Fruit fly (Drosophila melanogaster): ENCODE results near the gene rsh.

rsh gene

DNA sequence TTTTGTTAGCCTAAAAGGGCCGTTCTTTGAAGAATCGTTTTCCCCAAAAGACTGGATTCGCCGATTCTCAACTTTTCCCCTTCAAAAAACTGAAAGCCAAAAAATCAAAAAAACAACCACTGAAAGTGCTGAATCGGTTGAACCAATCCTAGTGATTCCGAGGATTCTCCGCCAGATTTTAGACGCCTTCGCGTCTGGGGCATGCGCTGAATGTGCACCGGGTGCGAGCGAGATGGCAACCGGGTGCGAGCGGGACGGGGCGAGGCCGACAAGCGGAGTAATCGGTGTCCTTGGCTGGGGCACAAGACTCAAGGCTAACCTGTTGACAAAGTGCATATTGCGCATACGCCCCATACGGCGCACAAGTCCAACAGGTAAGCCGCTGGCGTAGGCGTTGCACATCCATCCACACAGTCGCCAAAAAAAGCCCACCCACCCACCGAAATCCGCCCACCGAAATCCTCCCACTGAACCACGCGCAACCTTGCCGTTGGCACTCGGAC lies 1.4 kb upstream of the rsh start:
- no peak for TF ChIP-seq psq (optimal IDR thresholded peaks at IDR 0.05)
- TF ChIP-seq pan (optimal IDR thresholded peaks at IDR 0.05): no peak
- no peak for TF ChIP-seq EcR (GFP tag; optimal IDR thresholded peaks at IDR 0.05)
- TF ChIP-seq CG8478 (optimal IDR thresholded peaks at IDR 0.05): no peak
- no peak for TF ChIP-seq usp (GFP tag; optimal IDR thresholded peaks at IDR 0.05)
- no peak for TF ChIP-seq Dll (optimal IDR thresholded peaks at IDR 0.05)

dm6 chrX:13004779-13005178 lies 16.4 kb downstream of the rsh start, which contains the start of gene CG15719:
CG15719 (minus strand) TSS chrX:13004879.
- TF ChIP-seq CG8478 (optimal IDR thresholded peaks at IDR 0.05): no peak
- TF ChIP-seq psq (optimal IDR thresholded peaks at IDR 0.05): no peak
- no peak for TF ChIP-seq usp (GFP tag; optimal IDR thresholded peaks at IDR 0.05)
- no peak for TF ChIP-seq EcR (GFP tag; optimal IDR thresholded peaks at IDR 0.05)
- TF ChIP-seq Dll (optimal IDR thresholded peaks at IDR 0.05): no peak
- no peak for TF ChIP-seq pan (optimal IDR thresholded peaks at IDR 0.05)

- no peak for TF ChIP-seq EcR (GFP tag; optimal IDR thresholded peaks at IDR 0.05)
- no peak for TF ChIP-seq CG8478 (optimal IDR thresholded peaks at IDR 0.05)
- no peak for TF ChIP-seq pan (optimal IDR thresholded peaks at IDR 0.05)
- no peak for TF ChIP-seq Dll (optimal IDR thresholded peaks at IDR 0.05)
- TF ChIP-seq psq (optimal IDR thresholded peaks at IDR 0.05): no peak
- no peak for TF ChIP-seq usp (GFP tag; optimal IDR thresholded peaks at IDR 0.05)
Observed at dm6 chrX:13012289-13012688, 23.9 kb downstream of the rsh start.

dm6 chrX:13021898-13022297 lies 33.5 kb downstream of the rsh start, which contains the start of gene CG2209:
CG2209 (plus strand) TSS chrX:13022198.
- TF ChIP-seq EcR (GFP tag; optimal IDR thresholded peaks at IDR 0.05): no peak
- TF ChIP-seq CG8478 (optimal IDR thresholded peaks at IDR 0.05): no peak
- TF ChIP-seq usp (GFP tag; optimal IDR thresholded peaks at IDR 0.05): no peak
- no peak for TF ChIP-seq psq (optimal IDR thresholded peaks at IDR 0.05)
- TF ChIP-seq pan (optimal IDR thresholded peaks at IDR 0.05): no peak
- TF ChIP-seq Dll (optimal IDR thresholded peaks at IDR 0.05): no peak

DNA sequence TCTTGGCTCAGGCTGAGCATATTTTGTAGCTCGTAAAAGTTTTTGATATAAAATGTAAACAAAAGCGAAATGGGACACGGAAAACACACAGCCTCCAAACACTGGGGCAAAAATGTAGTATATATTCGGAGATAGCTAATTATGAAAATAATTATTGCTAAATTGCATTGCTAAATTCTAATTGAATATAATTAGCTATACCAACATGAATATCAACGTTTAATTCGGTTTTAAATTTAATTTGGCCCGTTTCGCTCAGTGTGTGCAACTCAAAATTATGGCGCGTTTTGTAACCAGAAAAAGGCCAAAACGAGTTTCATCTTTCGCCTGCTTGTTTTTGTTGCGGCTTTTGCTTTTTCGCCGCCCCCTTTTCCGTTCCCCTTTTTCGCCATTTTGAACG lies 35.4 kb downstream of the rsh start:
- TF ChIP-seq EcR (GFP tag; optimal IDR thresholded peaks at IDR 0.05) (no peak), CG8478 (optimal IDR thresholded peaks at IDR 0.05) (no peak), pan (optimal IDR thresholded peaks at IDR 0.05) (no peak), usp (GFP tag; optimal IDR thresholded peaks at IDR 0.05) (no peak), psq (optimal IDR thresholded peaks at IDR 0.05) (no peak)

DNA sequence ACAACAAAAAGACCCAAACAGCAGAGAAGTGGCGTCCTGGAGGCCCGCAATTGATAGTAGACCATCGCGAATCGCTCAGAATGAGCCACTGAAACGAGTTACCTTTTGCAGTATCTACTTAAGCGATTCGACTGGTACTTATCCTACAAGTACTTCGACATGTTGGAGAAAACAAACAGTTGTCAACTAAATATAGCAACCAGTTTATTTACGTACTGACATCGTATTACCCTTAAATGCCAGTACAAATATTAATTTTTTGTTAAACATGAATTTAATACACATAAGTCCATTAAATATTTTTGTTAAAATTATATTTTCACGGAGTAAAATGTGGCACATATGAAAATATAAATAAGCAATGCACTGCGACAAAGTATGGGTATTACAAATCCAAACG lies 66.8 kb downstream of the rsh start, which contains the start of gene CG12715:
TSS of gene CG12715 (minus strand) at position 101 of the 400 bp plus-strand sequence.
- no peak for TF ChIP-seq pan (optimal IDR thresholded peaks at IDR 0.05)
- no peak for TF ChIP-seq EcR (GFP tag; optimal IDR thresholded peaks at IDR 0.05)
- TF ChIP-seq psq (optimal IDR thresholded peaks at IDR 0.05): no peak
- TF ChIP-seq usp (GFP tag; optimal IDR thresholded peaks at IDR 0.05): no peak
- TF ChIP-seq CG8478 (optimal IDR thresholded peaks at IDR 0.05): no peak
- no peak for TF ChIP-seq Dll (optimal IDR thresholded peaks at IDR 0.05)

DNA sequence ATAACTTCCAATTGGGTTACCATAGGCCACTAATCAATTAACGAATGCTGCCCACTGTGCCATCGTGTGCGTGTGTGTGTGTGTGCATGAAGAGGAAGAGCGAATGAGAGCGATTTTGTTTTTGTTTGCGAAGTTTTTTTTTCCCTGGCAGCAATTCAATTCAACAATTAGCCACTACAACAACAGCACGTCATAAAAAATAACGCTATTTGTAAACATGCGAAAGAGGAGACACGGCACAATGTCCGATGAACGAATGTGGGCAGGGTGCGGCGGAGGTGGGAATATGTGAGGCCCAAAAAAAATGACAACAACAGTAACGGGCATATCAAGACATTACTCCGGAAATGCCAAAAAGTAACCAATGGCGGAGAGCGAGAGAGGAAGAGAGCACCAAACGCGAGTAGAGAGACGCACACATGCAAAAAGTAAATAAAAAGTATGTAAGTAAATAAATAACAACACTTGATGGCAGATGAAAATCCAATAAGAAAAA lies 99.0 kb downstream of the rsh start:
- TF ChIP-seq pan (optimal IDR thresholded peaks at IDR 0.05) (no peak), Dll (optimal IDR thresholded peaks at IDR 0.05) (peak; percentile 15)

dm6 chrX:13088025-13088805 lies 99.8 kb downstream of the rsh start:
- TF ChIP-seq psq (optimal IDR thresholded peaks at IDR 0.05): no peak
- TF ChIP-seq usp (GFP tag; optimal IDR thresholded peaks at IDR 0.05): no peak
- TF ChIP-seq CG8478 (optimal IDR thresholded peaks at IDR 0.05): no peak

- no peak for TF ChIP-seq pan (optimal IDR thresholded peaks at IDR 0.05)
- no peak for TF ChIP-seq Dll (optimal IDR thresholded peaks at IDR 0.05)
- TF ChIP-seq usp (GFP tag; optimal IDR thresholded peaks at IDR 0.05): no peak
- TF ChIP-seq EcR (GFP tag; optimal IDR thresholded peaks at IDR 0.05): no peak
- TF ChIP-seq CG8478 (optimal IDR thresholded peaks at IDR 0.05): no peak
- TF ChIP-seq psq (optimal IDR thresholded peaks at IDR 0.05): no peak
Observed at dm6 chrX:13089375-13089774, 101.0 kb downstream of the rsh start.

dm6 chrX:13089920-13090655 lies 101.7 kb downstream of the rsh start, which contains the start of gene hep:
hep (minus strand) TSS chrX:13090434.
- no peak for TF ChIP-seq usp (GFP tag; optimal IDR thresholded peaks at IDR 0.05)
- no peak for TF ChIP-seq psq (optimal IDR thresholded peaks at IDR 0.05)
- TF ChIP-seq pan (optimal IDR thresholded peaks at IDR 0.05): no peak
- TF ChIP-seq Dll (optimal IDR thresholded peaks at IDR 0.05): peak; percentile 45
- TF ChIP-seq EcR (GFP tag; optimal IDR thresholded peaks at IDR 0.05): no peak
- TF ChIP-seq CG8478 (optimal IDR thresholded peaks at IDR 0.05): peak; percentile 66

DNA sequence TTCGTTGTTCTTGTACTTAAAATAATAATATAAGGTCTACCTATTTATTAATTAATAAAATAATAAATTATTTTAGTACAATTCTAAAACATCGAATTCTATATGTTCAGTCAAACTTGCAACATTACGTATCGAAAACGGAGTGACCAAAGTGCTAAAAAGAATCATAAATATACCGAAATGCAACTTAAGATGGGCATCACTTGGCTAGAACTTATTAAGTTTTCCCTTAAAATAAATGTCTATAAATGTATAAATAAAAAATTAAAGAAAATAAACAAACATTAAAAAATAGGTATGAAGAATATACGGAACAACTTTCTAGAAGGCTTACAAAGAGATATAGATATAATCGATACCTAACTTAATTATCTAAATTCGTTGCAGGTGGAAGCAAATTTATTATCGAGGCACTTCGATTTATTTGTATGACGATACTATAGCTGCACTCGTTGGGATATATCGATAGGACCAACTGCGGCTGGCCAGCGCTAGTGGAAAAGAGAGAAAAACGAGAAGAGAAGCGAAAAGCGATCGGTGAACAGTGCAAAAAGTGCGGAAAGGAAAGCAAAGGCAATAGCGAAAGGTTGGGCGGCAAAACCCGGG lies 102.3 kb downstream of the rsh start, which contains the start of gene lic:
TSS of gene lic (plus strand) at position 490 of the 606 bp plus-strand sequence.
- TF ChIP-seq pan (optimal IDR thresholded peaks at IDR 0.05): no peak
- no peak for TF ChIP-seq Dll (optimal IDR thresholded peaks at IDR 0.05)
- TF ChIP-seq CG8478 (optimal IDR thresholded peaks at IDR 0.05): no peak
- TF ChIP-seq EcR (GFP tag; optimal IDR thresholded peaks at IDR 0.05): no peak
- TF ChIP-seq usp (GFP tag; optimal IDR thresholded peaks at IDR 0.05): no peak
- TF ChIP-seq psq (optimal IDR thresholded peaks at IDR 0.05): no peak

Data from whole organism.